Fruit fly (Drosophila melanogaster) whole organism, wandering third instar larva: Measurements from ENCODE around the gene CG31872.

Experiments
- Dfd ChIP-seq: fragments of >200 bp; optimal IDR thresholded peaks from 2 replicates; lab custom pipeline; 2017; ENCODE audit warnings: missing biosample characterization, missing genetic modification characterization
- GATAd ChIP-seq: sonication (Bioruptor generic); optimal IDR thresholded peaks from 2 replicates; lab custom pipeline; 2016; ENCODE audit warnings: missing biosample characterization, missing genetic modification characterization
- OdsH ChIP-seq: fragments of 200-800 bp; sonication (Bioruptor generic); optimal IDR thresholded peaks from 2 replicates; lab custom pipeline; 2016; ENCODE audit warnings: missing biosample characterization, mild to moderate bottlenecking, missing genetic modification characterization
- Sp1 ChIP-seq: fragments of 200-800 bp; sonication (Bioruptor generic); optimal IDR thresholded peaks from 3 replicates; lab custom pipeline; 2019; ENCODE audit warnings: missing biosample characterization, mild to moderate bottlenecking, missing genetic modification characterization, moderate library complexity
- Vsx2 ChIP-seq: fragments of 200-300, 225-300 bp; sonication (Bioruptor generic); optimal IDR thresholded peaks from 2 replicates; lab custom pipeline; 2018; ENCODE audit warnings: missing biosample characterization, missing genetic modification characterization; ENCODE audit not compliant: partially characterized antibody
- br ChIP-seq: fragments of 200-800 bp; sonication (Bioruptor generic); optimal IDR thresholded peaks from 2 replicates; lab custom pipeline; 2016; ENCODE audit warnings: missing biosample characterization, missing genetic modification characterization
- fru ChIP-seq: fragments of 200-800 bp; sonication (Bioruptor generic); optimal IDR thresholded peaks from 3 replicates; lab custom pipeline; 2016; ENCODE audit warnings: missing biosample characterization, mild to moderate bottlenecking, missing genetic modification characterization
- h ChIP-seq: fragments of 200-800 bp; sonication (Bioruptor generic); optimal IDR thresholded peaks from 3 replicates; lab custom pipeline; 2016; ENCODE audit warnings: missing biosample characterization, mild to moderate bottlenecking, missing genetic modification characterization
- lola ChIP-seq: fragments of >200 bp; optimal IDR thresholded peaks from 2 replicates; lab custom pipeline; 2017; ENCODE audit warnings: missing biosample characterization, missing genetic modification characterization
- pan ChIP-seq: fragments of >200 bp; optimal IDR thresholded peaks from 2 replicates; lab custom pipeline; 2017
- psq ChIP-seq: fragments of 200-800 bp; sonication (Bioruptor generic); optimal IDR thresholded peaks from 3 replicates; lab custom pipeline; 2017; ENCODE audit warnings: missing biosample characterization, mild to moderate bottlenecking, missing genetic modification characterization, moderate library complexity
- tai ChIP-seq: sonication (Bioruptor generic); optimal IDR thresholded peaks from 2 replicates; lab custom pipeline; 2016; ENCODE audit warnings: missing biosample characterization, missing genetic modification characterization
- usp ChIP-seq: fragments of >200 bp; optimal IDR thresholded peaks from 2 replicates; lab custom pipeline; 2017; ENCODE audit warnings: missing biosample characterization, missing genetic modification characterization
- woc ChIP-seq: sonication (Bioruptor generic); optimal IDR thresholded peaks from 2 replicates; lab custom pipeline; 2016; ENCODE audit warnings: missing biosample characterization, mild to moderate bottlenecking, missing genetic modification characterization

dm6 chr2L:10687009-10687793, 47.5 kb downstream of the CG31872 start, which contains the start of gene CG7296:
- TF ChIP-seq br (GFP tag; lab: Kevin White, UChicago) (no peak), psq (GFP tag; lab: Kevin White, UChicago) (no peak), lola (GFP tag; lab: Kevin White, UChicago) (no peak), Vsx2 (no peak), pan (lab: Kevin White, UChicago) (no peak), woc (GFP tag; lab: Kevin White, UChicago) (no peak), GATAd (GFP tag; lab: Kevin White, UChicago) (no peak), Sp1 (GFP tag; lab: Kevin White, UChicago) (no peak), fru (GFP tag; lab: Kevin White, UChicago) (no peak), h (GFP tag; lab: Kevin White, UChicago) (no peak), tai (GFP tag; lab: Kevin White, UChicago) (no peak), OdsH (no peak), usp (GFP tag; lab: Kevin White, UChicago) (no peak), Dfd (GFP tag; lab: Kevin White, UChicago) (no peak)
